Worm (Caenorhabditis elegans): ENCODE data around the gene C08F8.6.

Gene C08F8.6

ce11 chrIV:11164831-11165230 is at the start of gene C08F8.6:
TSS of gene C08F8.6 (minus strand) at chrIV:11164931.
- TF ChIP-seq nhr-28 (tag; optimal IDR thresholded peaks at IDR 0.05) (no peak), unc-39 (tag; optimal IDR thresholded peaks at IDR 0.05) (no peak), lin-15B (tag; optimal IDR thresholded peaks at IDR 0.05) (no peak), elt-3 (tag; optimal IDR thresholded peaks at IDR 0.05) (no peak), ztf-4 (tag; optimal IDR thresholded peaks at IDR 0.05) (no peak), lin-39 (tag; optimal IDR thresholded peaks at IDR 0.05) (no peak), pha-4 (tag; optimal IDR thresholded peaks at IDR 0.05) (no peak), elt-2 (tag; optimal IDR thresholded peaks at IDR 0.05) (no peak)

- TF ChIP-seq unc-39 (tag; optimal IDR thresholded peaks at IDR 0.05) = no peak
- no peak for TF ChIP-seq daf-12 (tag; optimal IDR thresholded peaks at IDR 0.05)
- no peak for TF ChIP-seq pha-4 (tag; optimal IDR thresholded peaks at IDR 0.05)
- TF ChIP-seq mml-1 (tag; optimal IDR thresholded peaks at IDR 0.05) = no peak
- no peak for TF ChIP-seq hmg-11 (tag; optimal IDR thresholded peaks at IDR 0.05)
- TF ChIP-seq mdl-1 (tag; optimal IDR thresholded peaks at IDR 0.05) = no peak
- TF ChIP-seq ceh-28 (tag; optimal IDR thresholded peaks at IDR 0.05) = no peak
- TF ChIP-seq lsy-12 (tag; optimal IDR thresholded peaks at IDR 0.05) = no peak
- no peak for TF ChIP-seq ceh-16 (tag; optimal IDR thresholded peaks at IDR 0.05)
- no peak for TF ChIP-seq egl-5 (tag; optimal IDR thresholded peaks at IDR 0.05)
These were observed 48.2 kb upstream of the C08F8.6 start for ce11 chrIV:11212978-11213377.

- TF ChIP-seq nhr-25 (tag; optimal IDR thresholded peaks at IDR 0.05) (peak; percentile 54), ceh-28 (tag; optimal IDR thresholded peaks at IDR 0.05) (peak; percentile 29), daf-12 (tag; optimal IDR thresholded peaks at IDR 0.05) (no peak), unc-62 (GFP tag; optimal IDR thresholded peaks at IDR 0.05) (peak; percentile 25), nhr-28 (tag; optimal IDR thresholded peaks at IDR 0.05) (no peak), elt-1 (tag; optimal IDR thresholded peaks at IDR 0.05) (peak; percentile 96), nhr-23 (tag; optimal IDR thresholded peaks at IDR 0.05) (peak; percentile 15), pqm-1 (tag; optimal IDR thresholded peaks at IDR 0.05) (peak; percentile 18), elt-2 (tag; optimal IDR thresholded peaks at IDR 0.05) (peak; percentile 86)
These were observed 46.8 kb upstream of the C08F8.6 start for ce11 chrIV:11211547-11211946.

- no peak for TF ChIP-seq elt-1 (tag; optimal IDR thresholded peaks at IDR 0.05)
- peak; percentile 44 for TF ChIP-seq lin-15B (tag; optimal IDR thresholded peaks at IDR 0.05)
- TF ChIP-seq ama-1 (optimal IDR thresholded peaks at IDR 0.05) = no peak
- TF ChIP-seq ztf-11 (tag; optimal IDR thresholded peaks at IDR 0.05) = no peak
- TF ChIP-seq egl-27 (tag; optimal IDR thresholded peaks at IDR 0.05) = no peak
- no peak for TF ChIP-seq ceh-16 (tag; optimal IDR thresholded peaks at IDR 0.05)
- TF ChIP-seq unc-62 (GFP tag; optimal IDR thresholded peaks at IDR 0.05) = no peak
- no peak for TF ChIP-seq R02D3.7 (tag; optimal IDR thresholded peaks at IDR 0.05)
- no peak for TF ChIP-seq lsy-12 (tag; optimal IDR thresholded peaks at IDR 0.05)
- TF ChIP-seq ztf-4 (tag; optimal IDR thresholded peaks at IDR 0.05) = no peak
- TF ChIP-seq nfya-1 (tag; optimal IDR thresholded peaks at IDR 0.05; ENCODE audit: insufficient read depth) = peak; percentile 21
- TF ChIP-seq ceh-28 (tag; optimal IDR thresholded peaks at IDR 0.05) = no peak
- TF ChIP-seq nhr-77 (tag; optimal IDR thresholded peaks at IDR 0.05) = no peak
These were observed 46.1 kb upstream of the C08F8.6 start, which contains the start of gene adk-1 for ce11 chrIV:11210781-11211256. TSS of gene adk-1 (minus strand) at chrIV:11210831.

ce11 chrIV:11207186-11207585 is 42.5 kb upstream of the C08F8.6 start, which contains the start of gene R07H5.9:
TSS of gene R07H5.9 (plus strand) at chrIV:11207486.
- TF ChIP-seq nhr-237 (tag; optimal IDR thresholded peaks at IDR 0.05) = no peak
- TF ChIP-seq sea-2 (GFP tag; optimal IDR thresholded peaks at IDR 0.05) = no peak
- TF ChIP-seq nhr-23 (tag; optimal IDR thresholded peaks at IDR 0.05) = no peak
- no peak for TF ChIP-seq ama-1 (optimal IDR thresholded peaks at IDR 0.05)
- TF ChIP-seq unc-39 (tag; optimal IDR thresholded peaks at IDR 0.05) = no peak
- TF ChIP-seq nhr-28 (tag; optimal IDR thresholded peaks at IDR 0.05) = no peak
- no peak for TF ChIP-seq ZK546.5 (tag; optimal IDR thresholded peaks at IDR 0.05)
- no peak for TF ChIP-seq nhr-43 (tag; optimal IDR thresholded peaks at IDR 0.05; ENCODE audit: poor library complexity, severe bottlenecking)
- TF ChIP-seq unc-62 (GFP tag; optimal IDR thresholded peaks at IDR 0.05) = no peak
- no peak for TF ChIP-seq R02D3.7 (tag; optimal IDR thresholded peaks at IDR 0.05)
- TF ChIP-seq tbx-2 (tag; optimal IDR thresholded peaks at IDR 0.05) = no peak
- TF ChIP-seq fkh-2 (tag; optimal IDR thresholded peaks at IDR 0.05) = no peak
- no peak for TF ChIP-seq nhr-12 (tag; optimal IDR thresholded peaks at IDR 0.05)
- no peak for TF ChIP-seq eor-1 (tag; optimal IDR thresholded peaks at IDR 0.05)
- TF ChIP-seq nfya-1 (tag; optimal IDR thresholded peaks at IDR 0.05; ENCODE audit: insufficient read depth) = no peak
- no peak for TF ChIP-seq nhr-25 (tag; optimal IDR thresholded peaks at IDR 0.05)
- no peak for TF ChIP-seq mdl-1 (tag; optimal IDR thresholded peaks at IDR 0.05)
- TF ChIP-seq pha-4 (tag; optimal IDR thresholded peaks at IDR 0.05) = no peak
- no peak for TF ChIP-seq zag-1 (tag; optimal IDR thresholded peaks at IDR 0.05)

All from whole organism, L3 larva.